Worm (Caenorhabditis elegans) whole organism, young adult: Measurements from ENCODE around the gene pfd-1.

Experiments
- F55B11.4 ChIP-seq: sonication (generic microtip); optimal IDR thresholded peaks from 2 replicates; lab custom pipeline; 2016; ENCODE audit warnings: missing compliant biosample characterization, missing genetic modification characterization, borderline replicate concordance; ENCODE audit not compliant: insufficient read depth
- ama-1 ChIP-seq, 3 experiments: fragments of 150-350 bp in 1 of 3; sonication (generic microtip) in 2 of 3; optimal IDR thresholded peaks; 2 replicates each; lab custom pipeline; 2014 to 2018; ENCODE audit warnings: missing biosample characterization in 2 of 3, missing genetic modification characterization in 2 of 3, missing genetic modification reagents in 2 of 3
- attf-3 ChIP-seq: fragments of 200-800 bp; sonication (Bioruptor generic); conservative IDR thresholded peaks from 2 replicates; pipeline ENCODE4 v1.3.6; 2022; ENCODE audit warnings: missing genetic modification reagents, missing genetic modification characterization, missing compliant biosample characterization
- bed-1 ChIP-seq: fragments of 200-800 bp; sonication (Bioruptor generic); IDR thresholded peaks from 2 replicates; pipeline ENCODE4 v1.3.6; 2022; ENCODE audit warnings: missing genetic modification reagents, missing genetic modification characterization, missing compliant biosample characterization
- ceh-40 ChIP-seq: fragments of 200-800 bp; sonication (Bioruptor generic); IDR thresholded peaks from 2 replicates; pipeline ENCODE4 v1.3.6; 2022; ENCODE audit warnings: missing genetic modification characterization, missing compliant biosample characterization
- dox-1 ChIP-seq: fragments of 200-800 bp; sonication (Bioruptor generic); IDR thresholded peaks from 2 replicates; pipeline ENCODE4 v1.3.6; 2022; ENCODE audit warnings: missing genetic modification reagents, missing genetic modification characterization, missing compliant biosample characterization
- lin-40 ChIP-seq: sonication (generic microtip); optimal IDR thresholded peaks from 2 replicates; lab custom pipeline; 2016; ENCODE audit warnings: missing genetic modification characterization, mild to moderate bottlenecking, missing compliant biosample characterization, missing genotype, missing genetic modification reagents
- madf-10 ChIP-seq: sonication (generic microtip); optimal IDR thresholded peaks from 2 replicates; lab custom pipeline; 2016; ENCODE audit warnings: mild to moderate bottlenecking, missing genetic modification characterization, missing compliant biosample characterization
- mcd-1 ChIP-seq: fragments of 200-800 bp; sonication (Bioruptor generic); IDR thresholded peaks from 2 replicates; pipeline ENCODE4 v1.3.6; 2022; ENCODE audit warnings: missing genetic modification reagents, missing genetic modification characterization, missing compliant biosample characterization
- pbrm-1 ChIP-seq: fragments of 200-800 bp; sonication (Bioruptor generic); IDR thresholded peaks from 2 replicates; pipeline ENCODE4 v1.3.6; 2022; ENCODE audit warnings: missing genetic modification reagents, missing genetic modification characterization, missing compliant biosample characterization
- sea-2 ChIP-seq: fragments of 200-800 bp; sonication (Bioruptor generic); IDR thresholded peaks from 2 replicates; pipeline ENCODE4 v1.3.6; 2022; ENCODE audit warnings: missing genetic modification characterization, missing compliant biosample characterization
- snpc-4 ChIP-seq, 5 experiments: fragments of 150-350 bp in 1 of 5; sonication (generic microtip) in 4 of 5; optimal IDR thresholded peaks; 2 replicates each; lab custom pipeline; 2014 to 2018; ENCODE audit warnings: missing genetic modification characterization in 5 of 5, missing biosample characterization in 3 of 5, antibody characterized with exemption in 2 of 5, mild to moderate bottlenecking in 2 of 5, missing compliant biosample characterization in 2 of 5, missing genotype in 2 of 5, moderate library complexity in 2 of 5, missing genetic modification reagents in 1 of 5
- unc-130 ChIP-seq: sonication (generic microtip); optimal IDR thresholded peaks from 2 replicates; lab custom pipeline; 2016; ENCODE audit warnings: missing genetic modification reagents, missing genetic modification characterization, missing compliant biosample characterization
- unc-62 ChIP-seq: fragments of 150-350 bp; optimal IDR thresholded peaks from 2 replicates; lab custom pipeline; 2014; ENCODE audit warnings: missing biosample characterization, missing genetic modification reagents, missing genetic modification characterization

ce11 chrIV:11100271-11100670, 49.6 kb upstream of the pfd-1 start, which contains the start of gene str-3:
- TF ChIP-seq bed-1 (no peak), mcd-1 (GFP tag; lab: Robert Waterston, UW) (no peak), unc-62 (GFP tag; lab: Kevin White, UChicago) (no peak), dox-1 (no peak), lin-40 (tag; lab: Kevin White, UChicago) (no peak), unc-130 (GFP tag; lab: Kevin White, UChicago) (no peak), sea-2 (no peak), F55B11.4 (tag; lab: Kevin White, UChicago) (no peak), pbrm-1 (GFP tag; lab: Robert Waterston, UW) (no peak), ama-1 (optimal IDR thresholded peaks at IDR 0.05; lab: Kevin White, UChicago) (no peak), ama-1 (GFP tag; optimal IDR thresholded peaks at IDR 0.05; lab: Kevin White, UChicago) (no peak), snpc-4 (GFP tag; optimal IDR thresholded peaks at IDR 0.05; lab: Kevin White, UChicago) (no peak), snpc-4 (tag; optimal IDR thresholded peaks at IDR 0.05; lab: Kevin White, UChicago) (no peak), attf-3 (GFP tag; lab: Robert Waterston, UW) (no peak), ceh-40 (GFP tag; lab: Robert Waterston, UW) (no peak), madf-10 (tag; lab: Kevin White, UChicago) (no peak)
